Worm (Caenorhabditis elegans): ENCODE data around the gene nas-10.

DNA sequence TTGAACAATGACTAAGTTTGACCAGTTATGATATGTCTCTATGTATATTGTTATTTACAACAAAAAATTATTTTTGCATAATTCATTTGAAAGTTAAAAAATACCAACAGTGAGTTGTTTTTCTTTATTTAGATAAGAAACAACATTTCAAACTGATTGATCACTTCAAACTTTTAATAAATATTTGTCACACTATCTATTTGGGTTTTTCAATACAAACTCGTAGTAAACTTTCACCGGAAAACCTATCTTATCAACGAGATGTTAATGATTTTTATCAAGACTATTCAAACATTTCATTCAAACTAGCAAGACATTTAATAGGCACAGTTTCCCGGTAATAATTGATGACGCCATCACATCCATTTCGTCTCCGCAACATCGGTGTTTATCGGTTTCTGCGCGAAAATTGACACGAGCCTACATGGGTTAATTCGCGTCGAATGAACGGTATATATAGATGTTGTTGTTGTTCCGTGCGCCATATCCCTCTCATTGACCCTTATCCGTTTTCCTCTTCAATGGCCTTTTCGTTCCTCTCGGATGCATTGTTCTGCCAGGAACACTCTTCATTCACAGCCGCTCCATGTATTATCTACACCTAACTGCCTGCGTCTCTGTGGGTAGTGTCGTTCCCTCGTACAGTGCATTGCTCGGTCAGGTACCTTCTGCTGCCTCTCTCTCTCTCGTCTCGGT lies 27.0 kb upstream of the nas-10 start:
- TF ChIP-seq unc-86 (tag; optimal IDR thresholded peaks at IDR 0.05) (no peak), elt-2 (tag; optimal IDR thresholded peaks at IDR 0.05) (no peak), lin-11 (tag; optimal IDR thresholded peaks at IDR 0.05) (no peak), unc-42 (tag; optimal IDR thresholded peaks at IDR 0.05) (no peak), rnt-1 (tag; optimal IDR thresholded peaks at IDR 0.05) (no peak), pha-4 (tag; optimal IDR thresholded peaks at IDR 0.05) (no peak), F13H6.1 (tag; optimal IDR thresholded peaks at IDR 0.05) (no peak), fkh-10 (GFP tag; optimal IDR thresholded peaks at IDR 0.05) (no peak), ceh-19 (GFP tag; optimal IDR thresholded peaks at IDR 0.05) (no peak)

All from whole organism, late embryonic.